Fruit fly (Drosophila melanogaster) whole organism, embryonic: ENCODE data around the gene CG3149.

ENCODE experiments used
- Asciz ChIP-seq: fragments of 200-800 bp; sonication (Bioruptor generic); optimal IDR thresholded peaks from 2 replicates; lab custom pipeline; 2017; ENCODE audit warnings: missing biosample characterization, mild to moderate bottlenecking, missing genetic modification characterization, missing genetic modification reagents
- C15 ChIP-seq: fragments of 200-800 bp; sonication (Bioruptor generic); IDR thresholded peaks from 3 replicates; pipeline ENCODE4 v1.3.6; 2022; ENCODE audit warnings: missing biosample characterization, missing genetic modification characterization
- CG10462 ChIP-seq: fragments of 200-800 bp; sonication (Bioruptor generic); optimal IDR thresholded peaks from 2 replicates; lab custom pipeline; 2016; ENCODE audit warnings: missing biosample characterization, missing genetic modification characterization
- CG11504 ChIP-seq: fragments of 200-800 bp; sonication (Bioruptor generic); optimal IDR thresholded peaks from 3 replicates; lab custom pipeline; 2019; ENCODE audit warnings: missing biosample characterization, mild to moderate bottlenecking, missing genetic modification characterization, moderate library complexity
- CG11696 ChIP-seq: fragments of 200-800 bp; sonication (Bioruptor generic); IDR thresholded peaks from 2 replicates; pipeline ENCODE4 v1.3.6; 2022; ENCODE audit warnings: missing biosample characterization, missing genetic modification characterization
- CG12219 ChIP-seq: fragments of 200-800 bp; sonication (Bioruptor generic); optimal IDR thresholded peaks from 3 replicates; lab custom pipeline; 2018; ENCODE audit warnings: missing biosample characterization, mild to moderate bottlenecking, missing genetic modification characterization
- CG12744 ChIP-seq: fragments of 200-800 bp; sonication (Bioruptor generic); optimal IDR thresholded peaks from 2 replicates; lab custom pipeline; 2016; ENCODE audit warnings: missing biosample characterization, missing genetic modification characterization
- CG13123 ChIP-seq: fragments of 200-800 bp; sonication (Bioruptor generic); optimal IDR thresholded peaks from 2 replicates; lab custom pipeline; 2016; ENCODE audit warnings: missing biosample characterization, missing genetic modification characterization
- CG15696 ChIP-seq: fragments of 200-800 bp; sonication (Bioruptor generic); optimal IDR thresholded peaks from 2 replicates; lab custom pipeline; 2019; ENCODE audit warnings: missing biosample characterization, mild to moderate bottlenecking, missing genetic modification characterization, moderate library complexity
- CG1647 ChIP-seq: fragments of 200-800 bp; sonication (Bioruptor generic); optimal IDR thresholded peaks from 3 replicates; lab custom pipeline; 2016; ENCODE audit warnings: missing biosample characterization, missing genetic modification characterization
- CG17385 ChIP-seq: fragments of 200-800 bp; sonication (Bioruptor generic); optimal IDR thresholded peaks from 3 replicates; lab custom pipeline; 2018; ENCODE audit warnings: missing biosample characterization, mild to moderate bottlenecking, missing genetic modification characterization
- CG2120 ChIP-seq: fragments of 200-800 bp; sonication (Bioruptor generic); optimal IDR thresholded peaks from 3 replicates; lab custom pipeline; 2016; ENCODE audit warnings: missing biosample characterization, missing genetic modification characterization
- CG2199 ChIP-seq: fragments of 200-800 bp; sonication (Bioruptor generic); IDR thresholded peaks from 3 replicates; pipeline ENCODE4 v1.3.6; 2022; ENCODE audit warnings: missing biosample characterization, missing genetic modification characterization
- CG31365 ChIP-seq: fragments of 200-800 bp; sonication (Bioruptor generic); optimal IDR thresholded peaks from 2 replicates; lab custom pipeline; 2018; ENCODE audit warnings: missing biosample characterization, mild to moderate bottlenecking, missing genetic modification characterization
- CG4282 ChIP-seq: fragments of 200-800 bp; sonication (Bioruptor generic); optimal IDR thresholded peaks from 2 replicates; lab custom pipeline; 2016; ENCODE audit warnings: missing biosample characterization, missing genetic modification characterization
- CG6689 ChIP-seq: fragments of 200-800 bp; sonication (Bioruptor generic); IDR thresholded peaks from 2 replicates; pipeline ENCODE4 v1.3.6; 2022; ENCODE audit warnings: missing biosample characterization, missing genetic modification characterization
- CG7271 ChIP-seq: fragments of 200-800 bp; sonication (Bioruptor generic); optimal IDR thresholded peaks from 2 replicates; lab custom pipeline; 2018; ENCODE audit warnings: missing biosample characterization, mild to moderate bottlenecking, missing genetic modification characterization, moderate library complexity
- CG8944 ChIP-seq: fragments of 200-800 bp; sonication (Bioruptor generic); optimal IDR thresholded peaks from 3 replicates; lab custom pipeline; 2016; ENCODE audit warnings: missing biosample characterization, missing genetic modification characterization
- CG9437 ChIP-seq: fragments of 200-800 bp; sonication (Bioruptor generic); optimal IDR thresholded peaks from 2 replicates; lab custom pipeline; 2018; ENCODE audit warnings: missing biosample characterization, mild to moderate bottlenecking, missing genetic modification characterization
- Eip74EF ChIP-seq, 2 experiments: fragments of 200-800 bp in 1 of 2; fragments of >200 bp in 1 of 2; sonication (Bioruptor generic) in 1 of 2; optimal IDR thresholded peaks; 2 replicates each; lab custom pipeline; 2017 to 2019; ENCODE audit warnings: missing biosample characterization in 2 of 2, missing genetic modification characterization in 2 of 2, mild to moderate bottlenecking in 1 of 2, moderate library complexity in 1 of 2
- Fer2 ChIP-seq: fragments of 200-800 bp; sonication (Bioruptor generic); optimal IDR thresholded peaks from 2 replicates; lab custom pipeline; 2018; ENCODE audit warnings: missing biosample characterization, mild to moderate bottlenecking, missing genetic modification characterization, moderate library complexity
- Hmx ChIP-seq: fragments of 200-800 bp; sonication (Bioruptor generic); optimal IDR thresholded peaks from 2 replicates; lab custom pipeline; 2016; ENCODE audit warnings: missing biosample characterization, missing genetic modification characterization
- Jarid2 ChIP-seq: fragments of 200-800 bp; sonication (Bioruptor generic); optimal IDR thresholded peaks from 3 replicates; lab custom pipeline; 2017; ENCODE audit warnings: mild to moderate bottlenecking, missing biosample characterization, missing genetic modification reagents, missing genetic modification characterization
- MBD-R2 ChIP-seq: fragments of 200-800 bp; sonication (Bioruptor generic); IDR thresholded peaks from 2 replicates; pipeline ENCODE4 v1.3.6; 2022; ENCODE audit warnings: missing biosample characterization, missing genetic modification characterization
- Mad ChIP-seq: fragments of 200-800 bp; sonication (Bioruptor generic); optimal IDR thresholded peaks from 2 replicates; lab custom pipeline; 2016; ENCODE audit warnings: missing biosample characterization, missing genetic modification characterization
- Mes4 ChIP-seq: fragments of 200-800 bp; sonication (Bioruptor generic); optimal IDR thresholded peaks from 2 replicates; lab custom pipeline; 2016; ENCODE audit warnings: missing biosample characterization, missing genetic modification characterization
- Nf-YA ChIP-seq: fragments of 200-800 bp; sonication (Bioruptor generic); IDR thresholded peaks from 2 replicates; pipeline ENCODE4 v1.3.6; 2022; ENCODE audit warnings: missing biosample characterization, missing genetic modification characterization
- Nf-YC ChIP-seq: fragments of 200-800 bp; optimal IDR thresholded peaks from 3 replicates; lab custom pipeline; 2019; ENCODE audit warnings: missing biosample characterization, mild to moderate bottlenecking, missing genetic modification characterization, moderate library complexity
- Scr ChIP-seq: fragments of 200-800 bp; sonication (Bioruptor generic); IDR thresholded peaks from 2 replicates; pipeline ENCODE4 v1.3.6; 2022; ENCODE audit warnings: missing biosample characterization, missing genetic modification characterization; ENCODE audit not compliant: partially characterized antibody
- Sry-δ ChIP-seq: fragments of 200-800 bp; sonication (Bioruptor generic); optimal IDR thresholded peaks from 2 replicates; lab custom pipeline; 2016; ENCODE audit warnings: missing biosample characterization, missing genetic modification characterization
- Taf1 ChIP-seq: fragments of 200-800 bp; sonication (Bioruptor generic); IDR thresholded peaks from 2 replicates; pipeline ENCODE4 v1.3.6; 2022; ENCODE audit warnings: missing biosample characterization, missing genetic modification characterization
- Usf ChIP-seq: fragments of 200-800 bp; sonication (Bioruptor generic); optimal IDR thresholded peaks from 2 replicates; lab custom pipeline; 2017; ENCODE audit warnings: missing genotype, missing biosample characterization, missing genetic modification characterization
- YL-1 ChIP-seq: fragments of 200-800 bp; sonication (Bioruptor generic); optimal IDR thresholded peaks from 3 replicates; lab custom pipeline; 2017; ENCODE audit warnings: missing biosample characterization, mild to moderate bottlenecking, missing genetic modification characterization
- bbx ChIP-seq: fragments of 200-800 bp; sonication (Bioruptor generic); IDR thresholded peaks from 2 replicates; pipeline ENCODE4 v1.3.6; 2022; ENCODE audit warnings: missing biosample characterization, missing genetic modification characterization; ENCODE audit not compliant: partially characterized antibody
- bcd ChIP-seq: fragments of 200-800 bp; sonication (Bioruptor generic); optimal IDR thresholded peaks from 2 replicates; lab custom pipeline; 2017; ENCODE audit warnings: missing biosample characterization, mild to moderate bottlenecking, missing genetic modification characterization
- bsh ChIP-seq, 2 experiments: fragments of 200-800 bp; sonication (Bioruptor generic); optimal IDR thresholded peaks; 2 replicates each; lab custom pipeline; 2017 to 2018; ENCODE audit warnings: mild to moderate bottlenecking in 2 of 2, missing biosample characterization in 2 of 2, missing genetic modification characterization in 2 of 2, moderate library complexity in 1 of 2
- crc ChIP-seq: fragments of 200-800 bp; sonication (Bioruptor generic); optimal IDR thresholded peaks from 2 replicates; lab custom pipeline; 2016; ENCODE audit warnings: missing biosample characterization, missing genetic modification characterization
- dpn ChIP-seq, 2 experiments: fragments of 200-800 bp; sonication (Bioruptor generic); optimal IDR thresholded peaks; 3 replicates each; lab custom pipeline; 2016; ENCODE audit warnings: missing biosample characterization in 2 of 2, missing genetic modification characterization in 2 of 2
- gem ChIP-seq: fragments of 200-800 bp; sonication (Bioruptor generic); optimal IDR thresholded peaks from 2 replicates; lab custom pipeline; 2019; ENCODE audit warnings: missing biosample characterization, mild to moderate bottlenecking, missing genetic modification characterization, moderate library complexity
- kni ChIP-seq: fragments of 200-800 bp; sonication (Bioruptor generic); optimal IDR thresholded peaks from 3 replicates; lab custom pipeline; 2017; ENCODE audit warnings: mild to moderate bottlenecking, missing biosample characterization, missing genetic modification reagents, missing genetic modification characterization
- nau ChIP-seq: fragments of 200-800 bp; sonication (Bioruptor generic); optimal IDR thresholded peaks from 3 replicates; lab custom pipeline; 2017; ENCODE audit warnings: missing biosample characterization, mild to moderate bottlenecking, missing genetic modification characterization, missing genetic modification reagents
- nerfin-2 ChIP-seq: fragments of 200-800 bp; sonication (Bioruptor generic); IDR thresholded peaks from 2 replicates; pipeline ENCODE4 v1.3.6; 2022; ENCODE audit warnings: missing biosample characterization, missing genetic modification characterization; ENCODE audit not compliant: partially characterized antibody
- org-1 ChIP-seq: fragments of 200-800 bp; sonication (Bioruptor generic); optimal IDR thresholded peaks from 2 replicates; lab custom pipeline; 2017; ENCODE audit warnings: missing biosample characterization, missing genetic modification characterization
- pho ChIP-seq: fragments of 200-800 bp; sonication (Bioruptor generic); optimal IDR thresholded peaks from 2 replicates; lab custom pipeline; 2016; ENCODE audit warnings: missing biosample characterization, missing genetic modification characterization
- psq ChIP-seq: fragments of 200-800 bp; sonication (Bioruptor generic); optimal IDR thresholded peaks from 2 replicates; lab custom pipeline; 2017; ENCODE audit warnings: missing biosample characterization, missing genetic modification characterization
- sc ChIP-seq, 3 experiments: fragments of >200 bp in 2 of 3; fragments of 200-800 bp in 1 of 3; sonication (Bioruptor generic) in 1 of 3; optimal IDR thresholded peaks; 2 replicates in 2 of 3; 3 replicates in 1 of 3; lab custom pipeline; 2017; ENCODE audit warnings: mild to moderate bottlenecking in 1 of 3, missing biosample characterization in 1 of 3, missing genetic modification characterization in 1 of 3, missing genetic modification reagents in 1 of 3
- sens-2 ChIP-seq: fragments of 200-800 bp; sonication (Bioruptor generic); IDR thresholded peaks from 2 replicates; pipeline ENCODE4 v1.3.6; 2022; ENCODE audit warnings: missing biosample characterization, missing genetic modification characterization
- vnd ChIP-seq: fragments of 200-800 bp; sonication (Bioruptor generic); IDR thresholded peaks from 3 replicates; pipeline ENCODE4 v1.3.6; 2022; ENCODE audit warnings: missing biosample characterization, missing genetic modification characterization; ENCODE audit not compliant: partially characterized antibody

Gene CG3149

DNA sequence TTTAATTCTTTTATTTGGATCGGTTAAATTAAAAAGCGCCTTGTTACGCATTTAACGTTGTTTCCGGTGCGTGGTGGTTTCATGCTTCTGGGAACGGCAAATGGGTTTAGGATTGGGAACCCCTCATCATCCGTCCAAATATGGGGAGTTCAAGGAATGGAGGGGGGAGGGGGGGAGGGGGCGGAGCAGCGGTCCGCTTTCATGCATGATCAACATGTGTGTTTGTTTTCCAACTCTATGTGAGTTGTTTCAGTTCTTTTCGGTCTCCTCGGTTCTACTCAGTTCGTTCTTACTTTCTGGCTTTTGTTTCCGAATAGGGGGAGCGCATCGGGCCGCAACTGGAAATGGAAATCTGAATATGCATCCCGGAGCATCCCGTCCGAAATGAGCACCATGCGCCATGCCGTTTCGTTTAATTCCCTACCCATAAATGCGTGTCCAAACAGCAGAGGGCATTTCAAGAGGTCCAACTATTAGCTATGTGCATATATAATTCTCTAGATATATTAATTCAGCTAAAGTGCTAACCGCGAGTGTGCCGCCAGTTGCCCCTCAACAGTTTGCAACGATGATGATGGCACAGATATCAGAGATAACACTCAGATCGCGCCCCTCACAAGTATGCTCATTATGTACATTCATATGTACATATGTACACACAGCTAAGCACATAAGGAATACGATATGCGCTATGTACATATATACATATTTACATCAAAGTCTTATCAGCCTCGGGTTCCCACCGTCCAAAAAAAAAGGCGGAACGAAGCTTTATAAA is 17.4 kb downstream of the CG3149 start (continued):
- TF ChIP-seq bsh (GFP tag; optimal IDR thresholded peaks at IDR 0.05; lab: Kevin White, UChicago) (peak in 1 of 2 experiments; percentile 95), YL-1 (GFP tag; lab: Kevin White, UChicago) (peak; percentile 98), Asciz (GFP tag; lab: Kevin White, UChicago) (peak; percentile 99), CG2120 (GFP tag; lab: Kevin White, UChicago) (peak; percentile 65), CG17385 (GFP tag; lab: Kevin White, UChicago) (peak; percentile 88), CG9437 (GFP tag; lab: Kevin White, UChicago) (peak; percentile 49), CG12744 (peak; percentile 85), CG11696 (GFP tag; lab: Robert Waterston, UW) (peak; percentile 95), pho (GFP tag; lab: Kevin White, UChicago) (peak; percentile 74), Scr (GFP tag; lab: Robert Waterston, UW) (no peak), kni (peak; percentile 99), CG8944 (peak; percentile 82), nau (GFP tag; lab: Kevin White, UChicago) (peak; percentile 96), CG12219 (GFP tag; lab: Kevin White, UChicago) (peak; percentile 90), vnd (no peak), CG1647 (GFP tag; lab: Kevin White, UChicago) (peak; percentile 94), Taf1 (GFP tag; lab: Robert Waterston, UW) (no peak), bcd (peak; percentile 87), MBD-R2 (peak; percentile 59; the same call in 1 of the 2 replicates), Fer2 (tag; lab: Kevin White, UChicago) (peak; percentile 93), Jarid2 (peak; percentile 85), dpn (GFP tag; optimal IDR thresholded peaks at IDR 0.05; lab: Kevin White, UChicago) (peak; percentile 75 to 89), CG31365 (tag; lab: Kevin White, UChicago) (peak; percentile 88), C15 (GFP tag; lab: Robert Waterston, UW) (peak; percentile 84; the same call in 2 of the 3 replicates), Nf-YA (peak; percentile 92), Sry-δ (GFP tag; lab: Kevin White, UChicago) (peak; percentile 53), psq (peak; percentile 76), CG6689 (peak; percentile 76), CG7271 (peak; percentile 82), CG2199 (GFP tag; lab: Robert Waterston, UW) (no peak), Mad (GFP tag; lab: Kevin White, UChicago) (peak; percentile 87), Nf-YC (tag; lab: Kevin White, UChicago) (peak; percentile 77), gem (tag; lab: Kevin White, UChicago) (peak; percentile 92), CG4282 (GFP tag; lab: Kevin White, UChicago) (peak; percentile 76), Mes4 (GFP tag; lab: Kevin White, UChicago) (peak; percentile 92), CG13123 (GFP tag; lab: Kevin White, UChicago) (peak; percentile 92), bbx (GFP tag; lab: Robert Waterston, UW) (no peak), sc (optimal IDR thresholded peaks at IDR 0.05; lab: Kevin White, UChicago) (no peak), sc (GFP tag; optimal IDR thresholded peaks at IDR 0.05; lab: Kevin White, UChicago) (peak; percentile 93), nerfin-2 (GFP tag; lab: Robert Waterston, UW) (no peak), crc (GFP tag; lab: Kevin White, UChicago) (peak; percentile 86), Hmx (GFP tag; lab: Kevin White, UChicago) (no peak), org-1 (peak; percentile 92), CG15696 (peak; percentile 98), Eip74EF (GFP tag; optimal IDR thresholded peaks at IDR 0.05; lab: Kevin White, UChicago) (peak in 1 of 2 experiments; percentile 92), sens-2 (GFP tag; lab: Robert Waterston, UW) (peak; percentile 85), CG11504 (tag; lab: Kevin White, UChicago) (peak; percentile 87), Usf (GFP tag; lab: Kevin White, UChicago) (peak; percentile 16), CG10462 (peak; percentile 88)
